Fruit fly (Drosophila melanogaster): ENCODE results near the gene Ufl1.
A peak's percentile ranks its signal among the peaks of the same experiment; 100 is the strongest.

Gene Ufl1

DNA sequence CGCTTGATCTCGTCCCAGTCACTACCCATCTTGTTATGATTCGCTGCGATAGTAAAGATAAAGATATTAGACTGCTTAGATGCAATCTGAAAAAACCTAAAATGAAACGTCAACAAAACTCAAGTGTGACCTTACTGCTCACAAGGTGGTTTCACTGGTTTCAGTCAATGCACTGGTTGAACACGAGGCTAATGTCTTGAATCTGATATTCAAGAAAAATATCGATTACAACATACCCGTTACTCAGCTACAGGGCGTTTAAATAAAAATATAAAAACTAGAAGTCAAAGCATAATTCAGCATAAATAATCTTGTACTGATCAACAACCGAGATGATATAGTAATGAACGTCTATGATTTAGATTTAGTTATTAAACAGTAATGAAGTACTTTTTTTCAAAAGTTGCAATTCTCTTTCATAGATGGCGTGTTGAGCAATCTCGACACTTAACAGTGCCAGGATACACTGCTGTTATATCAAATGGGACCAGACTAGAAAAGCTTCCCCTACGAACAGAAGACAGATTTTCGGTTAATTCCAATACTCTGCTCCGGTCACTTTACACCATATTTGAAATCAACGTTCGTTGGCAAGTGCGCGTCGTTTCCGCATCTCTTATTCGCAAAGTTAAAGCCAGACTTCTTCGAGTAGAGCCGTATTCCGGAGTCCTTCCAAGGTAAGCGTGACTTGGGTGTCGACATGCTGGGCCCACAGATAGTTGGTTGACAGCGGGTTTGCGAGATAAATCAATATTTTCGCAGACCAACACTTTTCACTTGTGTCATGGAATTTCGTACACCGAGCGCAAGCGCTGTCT lies at the start of gene Ufl1, which contains the start of gene CG1943:
TSS of gene Ufl1 (minus strand) at position 156 of the 818 bp plus-strand sequence.
TSS of gene CG1943 (plus strand) at position 563 of the 818 bp plus-strand sequence.
- peak; percentile 3 for TF ChIP-seq Eip75B (GFP tag; optimal IDR thresholded peaks at IDR 0.05)
- TF ChIP-seq Gug (GFP tag; IDR thresholded peaks at IDR 0.05), result no peak
- TF ChIP-seq pdm3 (GFP tag; optimal IDR thresholded peaks at IDR 0.05), result no peak
- no peak for TF ChIP-seq Hr39 (GFP tag; optimal IDR thresholded peaks at IDR 0.05)
- peak; percentile 74 for TF ChIP-seq achi (GFP tag; optimal IDR thresholded peaks at IDR 0.05)
- no peak for TF ChIP-seq CG15336 (GFP tag; IDR thresholded peaks at IDR 0.05)
- TF ChIP-seq lz (GFP tag; optimal IDR thresholded peaks at IDR 0.05), result peak; percentile 26
- no peak for TF ChIP-seq CG10631 (GFP tag; optimal IDR thresholded peaks at IDR 0.05)
- no peak for TF ChIP-seq Hr4 (GFP tag; optimal IDR thresholded peaks at IDR 0.05)
- TF ChIP-seq Ets96B (tag; optimal IDR thresholded peaks at IDR 0.05), result no peak
- no peak for TF ChIP-seq fd85E (GFP tag; optimal IDR thresholded peaks at IDR 0.05)
- peak; percentile 37 for TF ChIP-seq net (GFP tag; optimal IDR thresholded peaks at IDR 0.05)
- TF ChIP-seq CG6276 (GFP tag; optimal IDR thresholded peaks at IDR 0.05), result no peak
- TF ChIP-seq salr (GFP tag; optimal IDR thresholded peaks at IDR 0.05), result no peak
- TF ChIP-seq CG1621 (tag; optimal IDR thresholded peaks at IDR 0.05), result peak; percentile 44
- TF ChIP-seq CG34406 (GFP tag; optimal IDR thresholded peaks at IDR 0.05), result no peak
- peak; percentile 56 for TF ChIP-seq CG16779 (tag; optimal IDR thresholded peaks at IDR 0.05)
- no peak for TF ChIP-seq Hr38 (GFP tag; optimal IDR thresholded peaks at IDR 0.05)
- no peak for TF ChIP-seq CG8319 (GFP tag; optimal IDR thresholded peaks at IDR 0.05)
- no peak for TF ChIP-seq Sox14 (GFP tag; optimal IDR thresholded peaks at IDR 0.05)
- no peak for TF ChIP-seq CG3032 (tag; optimal IDR thresholded peaks at IDR 0.05)
- TF ChIP-seq Lpt (GFP tag; optimal IDR thresholded peaks at IDR 0.05), result peak; percentile 19
- TF ChIP-seq CG11762 (GFP tag; optimal IDR thresholded peaks at IDR 0.05; ENCODE audit: insufficient read depth), result no peak
- TF ChIP-seq CG8632 (GFP tag; optimal IDR thresholded peaks at IDR 0.05), result no peak
- TF ChIP-seq CG6808 (GFP tag; optimal IDR thresholded peaks at IDR 0.05), result no peak
- no peak for TF ChIP-seq CG11294 (GFP tag; IDR thresholded peaks at IDR 0.05)
- no peak for TF ChIP-seq CG4318 (GFP tag; optimal IDR thresholded peaks at IDR 0.05)
- TF ChIP-seq vri (GFP tag; optimal IDR thresholded peaks at IDR 0.05), result peak; percentile 25
- no peak for TF ChIP-seq CG7368 (GFP tag; optimal IDR thresholded peaks at IDR 0.05)
- no peak for TF ChIP-seq Sox102F (GFP tag; optimal IDR thresholded peaks at IDR 0.05)
- no peak for TF ChIP-seq CG6792 (GFP tag; optimal IDR thresholded peaks at IDR 0.05)
- no peak for TF ChIP-seq Eip93F (GFP tag; optimal IDR thresholded peaks at IDR 0.05)
- TF ChIP-seq CG31627 (GFP tag; optimal IDR thresholded peaks at IDR 0.05), result peak; percentile 21
- peak; percentile 35 for TF ChIP-seq CG3919 (GFP tag; optimal IDR thresholded peaks at IDR 0.05)
- no peak for TF ChIP-seq CG11902 (GFP tag; optimal IDR thresholded peaks at IDR 0.05)
- TF ChIP-seq Met (GFP tag; optimal IDR thresholded peaks at IDR 0.05), result no peak
- TF ChIP-seq fkh (GFP tag; optimal IDR thresholded peaks at IDR 0.05), result peak; percentile 63
- TF ChIP-seq dsx (GFP tag; optimal IDR thresholded peaks at IDR 0.05; ENCODE audit: poor library complexity, severe bottlenecking), result no peak
- no peak for TF ChIP-seq CG9139 (GFP tag; optimal IDR thresholded peaks at IDR 0.05)
- TF ChIP-seq CG6163 (GFP tag; IDR thresholded peaks at IDR 0.05), result no peak
- TF ChIP-seq esn (GFP tag; optimal IDR thresholded peaks at IDR 0.05), result peak; percentile 29
- no peak for TF ChIP-seq CG10669 (GFP tag; optimal IDR thresholded peaks at IDR 0.05)
- TF ChIP-seq cyc (GFP tag; optimal IDR thresholded peaks at IDR 0.05), result no peak
- no peak for TF ChIP-seq fd59A (GFP tag; optimal IDR thresholded peaks at IDR 0.05)
- TF ChIP-seq dac (GFP tag; optimal IDR thresholded peaks at IDR 0.05), result no peak
- peak; percentile 46 for TF ChIP-seq CG6854 (GFP tag; optimal IDR thresholded peaks at IDR 0.05)
- TF ChIP-seq Eip78C (GFP tag), result peak; percentile 60
- TF ChIP-seq Ets21C (GFP tag; optimal IDR thresholded peaks at IDR 0.05), result no peak
- no peak for TF ChIP-seq OdsH (GFP tag; optimal IDR thresholded peaks at IDR 0.05)
- no peak for TF ChIP-seq topi (GFP tag; optimal IDR thresholded peaks at IDR 0.05)
- TF ChIP-seq svp (GFP tag), result peak; percentile 69
- TF ChIP-seq CG8119 (GFP tag; IDR thresholded peaks at IDR 0.05), result no peak

Measured in whole organism, prepupa.